Worm (Caenorhabditis elegans) whole organism, L1 larva: Measurements from ENCODE around the gene C34C12.9.

Experiments used
- C16A3.4 ChIP-seq: fragments of 150-350 bp; optimal IDR thresholded peaks from 2 replicates; lab custom pipeline; 2014; ENCODE audit warnings: missing biosample characterization, missing genetic modification characterization
- C34B4.2 ChIP-seq: sonication (generic microtip); optimal IDR thresholded peaks from 2 replicates; lab custom pipeline; 2017; ENCODE audit warnings: mild to moderate bottlenecking, missing genetic modification characterization, missing compliant biosample characterization
- F16B12.6 ChIP-seq: fragments of 150-350 bp; optimal IDR thresholded peaks from 2 replicates; lab custom pipeline; 2014; ENCODE audit warnings: missing biosample characterization, missing genetic modification characterization
- aha-1 ChIP-seq: fragments of 150-350 bp; optimal IDR thresholded peaks from 2 replicates; lab custom pipeline; 2014; ENCODE audit warnings: missing biosample characterization, missing genetic modification characterization
- alr-1 ChIP-seq: fragments of 200-800 bp; sonication (Bioruptor generic); optimal IDR thresholded peaks from 2 replicates; lab custom pipeline; 2018; ENCODE audit warnings: borderline replicate concordance, mild to moderate bottlenecking, missing genetic modification characterization, missing compliant biosample characterization
- aly-2 ChIP-seq: fragments of 150-350 bp; optimal IDR thresholded peaks from 2 replicates; lab custom pipeline; 2014; ENCODE audit warnings: missing biosample characterization, missing genetic modification characterization
- blmp-1 ChIP-seq: fragments of 150-350 bp; optimal IDR thresholded peaks from 2 replicates; lab custom pipeline; 2014; ENCODE audit warnings: missing biosample characterization, missing genetic modification characterization
- ceh-8 ChIP-seq: fragments of 200-800 bp; sonication (Bioruptor generic); optimal IDR thresholded peaks from 2 replicates; lab custom pipeline; 2018; ENCODE audit warnings: mild to moderate bottlenecking, missing genetic modification characterization, moderate library complexity, missing compliant biosample characterization
- ceh-88 ChIP-seq: fragments of 200-800 bp; sonication (Bioruptor generic); IDR thresholded peaks from 2 replicates; pipeline ENCODE4 v1.3.6; 2022; ENCODE audit warnings: missing genetic modification characterization, missing compliant biosample characterization
- ceh-90 ChIP-seq: sonication (generic microtip); optimal IDR thresholded peaks from 2 replicates; lab custom pipeline; 2016; ENCODE audit warnings: missing genetic modification characterization, missing compliant biosample characterization
- ces-1 ChIP-seq: fragments of 150-350 bp; optimal IDR thresholded peaks from 2 replicates; lab custom pipeline; 2014; ENCODE audit warnings: missing biosample characterization, missing genetic modification reagents, missing genetic modification characterization
- dsc-1 ChIP-seq: sonication (generic microtip); optimal IDR thresholded peaks from 2 replicates; lab custom pipeline; 2016; ENCODE audit warnings: mild to moderate bottlenecking, missing genetic modification characterization, missing compliant biosample characterization
- egl-13 ChIP-seq: sonication (generic microtip); optimal IDR thresholded peaks from 2 replicates; lab custom pipeline; 2016; ENCODE audit warnings: missing genotype, missing genetic modification reagents, missing genetic modification characterization, missing compliant biosample characterization
- egl-27 ChIP-seq, 2 experiments: fragments of 150-350 bp in 1 of 2; sonication (generic microtip); optimal IDR thresholded peaks; 3 replicates each; lab custom pipeline; 2017 to 2018; ENCODE audit warnings: missing biosample characterization in 2 of 2, missing genetic modification characterization in 2 of 2, missing genetic modification reagents in 2 of 2
- elt-2 ChIP-seq: sonication (generic microtip); optimal IDR thresholded peaks from 2 replicates; lab custom pipeline; 2016; ENCODE audit warnings: missing genetic modification characterization, mild to moderate bottlenecking, inconsistent platforms, missing compliant biosample characterization, missing genetic modification reagents
- ets-5 ChIP-seq: fragments of 200-800 bp; sonication (Bioruptor generic); IDR thresholded peaks from 2 replicates; pipeline ENCODE4 v1.3.6; 2022; ENCODE audit warnings: missing genetic modification characterization, missing compliant biosample characterization
- fkh-10 ChIP-seq: sonication (generic microtip); optimal IDR thresholded peaks from 2 replicates; lab custom pipeline; 2017; ENCODE audit warnings: missing biosample characterization, missing genetic modification reagents, missing genetic modification characterization
- fkh-4 ChIP-seq: sonication (generic microtip); optimal IDR thresholded peaks from 2 replicates; lab custom pipeline; 2016; ENCODE audit warnings: missing compliant biosample characterization, missing genetic modification characterization, borderline replicate concordance
- grh-1 ChIP-seq: fragments of 200-800 bp; sonication (Bioruptor generic); IDR thresholded peaks from 2 replicates; pipeline ENCODE4 v1.3.6; 2022; ENCODE audit warnings: missing genetic modification reagents, missing genetic modification characterization, missing compliant biosample characterization
- hlh-4 ChIP-seq: sonication (generic microtip); optimal IDR thresholded peaks from 2 replicates; lab custom pipeline; 2016; ENCODE audit warnings: mild to moderate bottlenecking, missing genetic modification characterization, missing compliant biosample characterization
- hpl-2 ChIP-seq: fragments of 150-350 bp; optimal IDR thresholded peaks from 2 replicates; lab custom pipeline; 2014; ENCODE audit warnings: missing biosample characterization, missing genetic modification reagents, missing genetic modification characterization
- isw-1 ChIP-seq: fragments of 200-800 bp; sonication (Bioruptor generic); IDR thresholded peaks from 2 replicates; pipeline ENCODE4 v1.3.6; 2022; ENCODE audit warnings: missing genetic modification characterization, missing compliant biosample characterization
- lin-39 ChIP-seq: fragments of 150-350 bp; optimal IDR thresholded peaks from 2 replicates; lab custom pipeline; 2014; ENCODE audit warnings: missing biosample characterization, missing genetic modification reagents, missing genetic modification characterization
- lir-3 ChIP-seq: sonication (generic microtip); optimal IDR thresholded peaks from 2 replicates; lab custom pipeline; 2016; ENCODE audit warnings: mild to moderate bottlenecking, missing genetic modification characterization, moderate library complexity, missing compliant biosample characterization; ENCODE audit not compliant: poor library complexity
- lsy-2 ChIP-seq, 2 experiments: fragments of 150-350 bp; optimal IDR thresholded peaks; 2 replicates each; lab custom pipeline; 2014; ENCODE audit warnings: missing biosample characterization in 2 of 2, missing genetic modification characterization in 2 of 2
- mab-9 ChIP-seq: fragments of 200-800 bp; sonication (Bioruptor generic); IDR thresholded peaks from 2 replicates; pipeline ENCODE4 v1.3.6; 2022; ENCODE audit warnings: missing genetic modification reagents, missing genetic modification characterization, missing compliant biosample characterization
- mdl-1 ChIP-seq, 2 experiments: fragments of 150-350 bp; optimal IDR thresholded peaks; 2 replicates each; lab custom pipeline; 2014 to 2017; ENCODE audit warnings: missing biosample characterization in 2 of 2, missing genetic modification characterization in 2 of 2, inconsistent platforms in 1 of 2
- mef-2 ChIP-seq: fragments of 150-350 bp; optimal IDR thresholded peaks from 2 replicates; lab custom pipeline; 2014; ENCODE audit warnings: missing biosample characterization, missing genetic modification characterization
- nhr-11 ChIP-seq: fragments of 150-350 bp; optimal IDR thresholded peaks from 2 replicates; lab custom pipeline; 2014; ENCODE audit warnings: missing biosample characterization, missing genetic modification characterization
- nhr-19 ChIP-seq: fragments of 200-800 bp; sonication (Bioruptor generic); conservative IDR thresholded peaks from 2 replicates; pipeline ENCODE4 v1.3.6; 2022; ENCODE audit warnings: missing genetic modification characterization, missing compliant biosample characterization
- nhr-20 ChIP-seq: sonication (generic microtip); optimal IDR thresholded peaks from 2 replicates; lab custom pipeline; 2016; ENCODE audit warnings: mild to moderate bottlenecking, missing genetic modification characterization, missing compliant biosample characterization
- nhr-28 ChIP-seq: fragments of 150-350 bp; optimal IDR thresholded peaks from 2 replicates; lab custom pipeline; 2014; ENCODE audit warnings: missing biosample characterization, missing genetic modification characterization
- nhr-47 ChIP-seq: sonication (generic microtip); optimal IDR thresholded peaks from 2 replicates; lab custom pipeline; 2016; ENCODE audit warnings: mild to moderate bottlenecking, missing genetic modification characterization, moderate library complexity, missing compliant biosample characterization
- nhr-76 ChIP-seq: sonication (generic microtip); optimal IDR thresholded peaks from 2 replicates; lab custom pipeline; 2017; ENCODE audit warnings: missing biosample characterization, missing genetic modification characterization
- nhr-77 ChIP-seq: fragments of 150-350 bp; optimal IDR thresholded peaks from 2 replicates; lab custom pipeline; 2014; ENCODE audit warnings: missing biosample characterization, missing genetic modification characterization
- nhr-85 ChIP-seq: sonication (generic microtip); peaks from one replicate; lab custom pipeline; 2016; ENCODE audit warnings: missing genetic modification characterization, inconsistent platforms, missing compliant biosample characterization
- pag-3 ChIP-seq: sonication (generic microtip); optimal IDR thresholded peaks from 2 replicates; lab custom pipeline; 2017; ENCODE audit warnings: missing genetic modification characterization, mild to moderate bottlenecking, missing compliant biosample characterization, antibody characterized with exemption, borderline replicate concordance; ENCODE audit not compliant: insufficient read depth
- pax-3 ChIP-seq: fragments of 200-800 bp; sonication (Bioruptor generic); optimal IDR thresholded peaks from 2 replicates; lab custom pipeline; 2018; ENCODE audit warnings: mild to moderate bottlenecking, missing genetic modification characterization, moderate library complexity, missing compliant biosample characterization
- rnt-1 ChIP-seq: sonication (generic microtip); optimal IDR thresholded peaks from 2 replicates; lab custom pipeline; 2016; ENCODE audit warnings: mild to moderate bottlenecking, missing genetic modification characterization, moderate library complexity, missing compliant biosample characterization
- skn-1 ChIP-seq: fragments of 150-350 bp; optimal IDR thresholded peaks from 2 replicates; lab custom pipeline; 2014; ENCODE audit warnings: missing biosample characterization, missing genetic modification characterization
- snu-23 ChIP-seq: sonication (generic microtip); optimal IDR thresholded peaks from 2 replicates; lab custom pipeline; 2016; ENCODE audit warnings: missing genetic modification characterization, missing compliant biosample characterization
- sox-4 ChIP-seq: sonication (generic microtip); optimal IDR thresholded peaks from 2 replicates; lab custom pipeline; 2016; ENCODE audit warnings: missing genetic modification characterization, missing compliant biosample characterization
- sptf-1 ChIP-seq: fragments of 150-350 bp; optimal IDR thresholded peaks from 2 replicates; lab custom pipeline; 2014; ENCODE audit warnings: missing biosample characterization, missing genetic modification characterization
- sup-37 ChIP-seq: fragments of 200-800 bp; sonication (Bioruptor generic); optimal IDR thresholded peaks from 2 replicates; lab custom pipeline; 2018; ENCODE audit warnings: mild to moderate bottlenecking, missing genetic modification characterization, missing compliant biosample characterization
- swsn-7 ChIP-seq: sonication (generic microtip); optimal IDR thresholded peaks from 2 replicates; lab custom pipeline; 2016; ENCODE audit warnings: missing genetic modification characterization, missing compliant biosample characterization
- tlp-1 ChIP-seq: fragments of 150-350 bp; optimal IDR thresholded peaks from 2 replicates; lab custom pipeline; 2014; ENCODE audit warnings: missing biosample characterization, missing genetic modification characterization
- unc-130 ChIP-seq: fragments of 150-350 bp; optimal IDR thresholded peaks from 2 replicates; lab custom pipeline; 2017; ENCODE audit warnings: missing biosample characterization, missing genetic modification characterization, inconsistent platforms
- unc-30 ChIP-seq: sonication (generic microtip); optimal IDR thresholded peaks from 2 replicates; lab custom pipeline; 2017; ENCODE audit warnings: missing biosample characterization, missing genetic modification characterization
- unc-62 ChIP-seq: fragments of 150-350 bp; optimal IDR thresholded peaks from 2 replicates; lab custom pipeline; 2014; ENCODE audit warnings: missing biosample characterization, missing genetic modification reagents, missing genetic modification characterization
- unc-86 ChIP-seq: sonication (generic microtip); optimal IDR thresholded peaks from 2 replicates; lab custom pipeline; 2016; ENCODE audit warnings: missing genetic modification characterization, missing compliant biosample characterization
- xbp-1 ChIP-seq: sonication (generic microtip); optimal IDR thresholded peaks from 2 replicates; lab custom pipeline; 2016; ENCODE audit warnings: missing genetic modification characterization, missing compliant biosample characterization
- zip-4 ChIP-seq: fragments of 200-800 bp; sonication (Bioruptor generic); optimal IDR thresholded peaks from 2 replicates; lab custom pipeline; 2018; ENCODE audit warnings: mild to moderate bottlenecking, missing genetic modification characterization, moderate library complexity, missing compliant biosample characterization
- ztf-11 ChIP-seq, 2 experiments: sonication (generic microtip); optimal IDR thresholded peaks; 2 replicates each; lab custom pipeline; 2016 to 2017; ENCODE audit warnings: missing genetic modification characterization in 2 of 2, missing biosample characterization in 1 of 2, missing compliant biosample characterization in 1 of 2

The C34C12.9 gene

DNA sequence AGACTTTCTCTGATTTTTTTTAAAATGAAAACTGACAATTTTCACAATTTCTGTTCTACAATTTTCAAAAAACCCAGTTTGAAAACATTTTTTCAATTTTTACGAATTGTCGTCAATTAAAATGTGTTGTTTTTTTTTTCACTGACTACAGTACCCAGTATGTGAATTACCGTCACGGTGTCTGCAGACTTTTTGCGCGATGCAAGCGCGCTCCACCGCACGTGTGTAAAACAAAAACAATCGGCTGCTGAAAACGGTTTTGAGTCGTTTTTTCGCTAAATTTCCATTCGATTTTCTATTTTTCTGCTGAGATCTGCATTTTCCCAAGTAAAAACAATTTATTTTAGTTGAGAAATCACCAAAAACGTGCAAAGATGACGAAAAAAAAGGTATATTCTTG is 19.1 kb downstream of the C34C12.9 start (continued):
- TF ChIP-seq F16B12.6 (tag; lab: Kevin White, UChicago) = peak; percentile 100
- peak; percentile 99 for TF ChIP-seq nhr-20 (tag; lab: Kevin White, UChicago)
- peak; percentile 86 for TF ChIP-seq mef-2 (tag; lab: Kevin White, UChicago)
- TF ChIP-seq egl-13 (tag; lab: Kevin White, UChicago) = peak; percentile 98
- TF ChIP-seq nhr-76 (tag; lab: Kevin White, UChicago) = peak; percentile 53
- peak; percentile 93 for TF ChIP-seq sox-4 (tag; lab: Kevin White, UChicago)
- TF ChIP-seq nhr-85 (tag; lab: Kevin White, UChicago) = peak; percentile 99
- peak in 1 of 2 experiments; percentile 93 for TF ChIP-seq ztf-11 (tag; optimal IDR thresholded peaks at IDR 0.05; lab: Kevin White, UChicago)
- TF ChIP-seq sup-37 (GFP tag; lab: Kevin White, UChicago) = peak; percentile 88
- TF ChIP-seq nhr-19 (GFP tag; lab: Robert Waterston, UW) = peak; percentile 99
- peak; percentile 97 for TF ChIP-seq ceh-8 (GFP tag; lab: Kevin White, UChicago)
- TF ChIP-seq ceh-88 (GFP tag; lab: Robert Waterston, UW) = peak; percentile 96
- peak; percentile 99 for TF ChIP-seq dsc-1 (tag; lab: Kevin White, UChicago)
- no peak for TF ChIP-seq ets-5 (GFP tag; lab: Robert Waterston, UW)
- peak; percentile 97 for TF ChIP-seq mab-9 (GFP tag; lab: Robert Waterston, UW)
- no peak for TF ChIP-seq unc-62
- peak; percentile 99 for TF ChIP-seq lsy-2 (tag; optimal IDR thresholded peaks at IDR 0.05; lab: Kevin White, UChicago)
- TF ChIP-seq fkh-4 (tag; lab: Kevin White, UChicago) = peak; percentile 92
- peak; percentile 97 for TF ChIP-seq grh-1 (GFP tag; lab: Robert Waterston, UW)
- peak; percentile 86 for TF ChIP-seq nhr-11 (tag; lab: Kevin White, UChicago)
- TF ChIP-seq nhr-47 (tag; lab: Kevin White, UChicago) = peak; percentile 99
- peak; percentile 99 for TF ChIP-seq snu-23 (GFP tag; lab: Kevin White, UChicago)
- TF ChIP-seq hpl-2 = peak; percentile 99
- peak; percentile 69 for TF ChIP-seq ces-1
- peak; percentile 98 for TF ChIP-seq isw-1
- peak; percentile 98 for TF ChIP-seq unc-130 (tag; lab: Kevin White, UChicago)
- TF ChIP-seq xbp-1 (tag; lab: Kevin White, UChicago) = peak; percentile 99
- TF ChIP-seq egl-27 (tag; optimal IDR thresholded peaks at IDR 0.05; lab: Kevin White, UChicago) = peak; percentile 57 to 64
- TF ChIP-seq ceh-90 (tag; lab: Kevin White, UChicago) = peak; percentile 71
- peak in 1 of 2 experiments; percentile 94 for TF ChIP-seq mdl-1 (tag; optimal IDR thresholded peaks at IDR 0.05; lab: Kevin White, UChicago)
- no peak for TF ChIP-seq alr-1 (tag; lab: Kevin White, UChicago)
- TF ChIP-seq rnt-1 (tag; lab: Kevin White, UChicago) = peak; percentile 97
- TF ChIP-seq swsn-7 (tag; lab: Kevin White, UChicago) = peak; percentile 99
- TF ChIP-seq fkh-10 = peak; percentile 98
- TF ChIP-seq nhr-28 (tag; lab: Kevin White, UChicago) = no peak
- TF ChIP-seq hlh-4 (tag; lab: Kevin White, UChicago) = peak; percentile 35
- TF ChIP-seq elt-2 (tag; lab: Kevin White, UChicago) = peak; percentile 94
- TF ChIP-seq skn-1 (tag; lab: Kevin White, UChicago) = peak; percentile 86
- TF ChIP-seq lir-3 = peak; percentile 89
- TF ChIP-seq zip-4 = peak; percentile 93
- TF ChIP-seq C16A3.4 (tag; lab: Kevin White, UChicago) = peak; percentile 98
- peak; percentile 96 for TF ChIP-seq aly-2 (tag; lab: Kevin White, UChicago)
- TF ChIP-seq pag-3 = no peak
- peak; percentile 77 for TF ChIP-seq blmp-1 (tag; lab: Kevin White, UChicago)
- peak; percentile 97 for TF ChIP-seq unc-86 (tag; lab: Kevin White, UChicago)
- peak; percentile 91 for TF ChIP-seq lin-39 (tag; lab: Kevin White, UChicago)
- peak; percentile 99 for TF ChIP-seq nhr-77 (tag; lab: Kevin White, UChicago)
- peak; percentile 97 for TF ChIP-seq pax-3 (tag; lab: Kevin White, UChicago)
- no peak for TF ChIP-seq sptf-1 (tag; lab: Kevin White, UChicago)
- peak; percentile 83 for TF ChIP-seq aha-1
- TF ChIP-seq tlp-1 (tag; lab: Kevin White, UChicago) = no peak
- TF ChIP-seq C34B4.2 = peak; percentile 60
- no peak for TF ChIP-seq unc-30 (tag; lab: Kevin White, UChicago)
